Fruit fly (Drosophila melanogaster) whole organism, embryonic: ENCODE data around the gene CG16717.

Experiments used
- Aef1 ChIP-seq: fragments of 200-800 bp; sonication (Bioruptor generic); IDR thresholded peaks from 3 replicates; pipeline ENCODE4 v1.3.6; 2022; ENCODE audit warnings: missing biosample characterization, missing genetic modification characterization
- CG10147 ChIP-seq: fragments of 200-800 bp; sonication (Bioruptor generic); optimal IDR thresholded peaks from 2 replicates; lab custom pipeline; 2019; ENCODE audit warnings: missing biosample characterization, mild to moderate bottlenecking, missing genetic modification characterization, moderate library complexity
- CG1024 ChIP-seq: fragments of 200-800 bp; sonication (Bioruptor generic); IDR thresholded peaks from 2 replicates; pipeline ENCODE4 v1.3.6; 2022; ENCODE audit warnings: missing biosample characterization, missing genetic modification characterization
- CG11696 ChIP-seq: fragments of 200-800 bp; sonication (Bioruptor generic); IDR thresholded peaks from 2 replicates; pipeline ENCODE4 v1.3.6; 2022; ENCODE audit warnings: missing biosample characterization, missing genetic modification characterization
- CG12236 ChIP-seq: fragments of 200-800 bp; sonication (Bioruptor generic); optimal IDR thresholded peaks from 2 replicates; lab custom pipeline; 2016; ENCODE audit warnings: missing biosample characterization, missing genetic modification characterization
- CG12391 ChIP-seq: fragments of 200-800 bp; sonication (Bioruptor generic); optimal IDR thresholded peaks from 3 replicates; lab custom pipeline; 2018; ENCODE audit warnings: missing biosample characterization, mild to moderate bottlenecking, missing genetic modification characterization, moderate library complexity
- CG17359 ChIP-seq: fragments of 200-800 bp; sonication (Bioruptor generic); optimal IDR thresholded peaks from 3 replicates; lab custom pipeline; 2018; ENCODE audit warnings: missing biosample characterization, mild to moderate bottlenecking, missing genetic modification characterization, moderate library complexity
- CG18262 ChIP-seq: fragments of 200-800 bp; optimal IDR thresholded peaks from 3 replicates; lab custom pipeline; 2019; ENCODE audit warnings: missing biosample characterization, mild to moderate bottlenecking, missing genetic modification characterization, moderate library complexity
- CG18599 ChIP-seq: fragments of 200-800 bp; sonication (Bioruptor generic); optimal IDR thresholded peaks from 3 replicates; lab custom pipeline; 2017; ENCODE audit warnings: missing biosample characterization, missing genetic modification characterization, mild to moderate bottlenecking, moderate library complexity, missing genetic modification reagents
- CG2116 ChIP-seq: fragments of 200-800 bp; sonication (Bioruptor generic); optimal IDR thresholded peaks from 3 replicates; lab custom pipeline; 2018; ENCODE audit warnings: missing biosample characterization, mild to moderate bottlenecking, missing genetic modification characterization
- CG2129 ChIP-seq: fragments of 200-800 bp; sonication (Bioruptor generic); IDR thresholded peaks from 2 replicates; pipeline ENCODE4 v1.3.6; 2022; ENCODE audit warnings: missing biosample characterization, missing genetic modification characterization; ENCODE audit not compliant: partially characterized antibody
- CG31365 ChIP-seq: fragments of 200-800 bp; sonication (Bioruptor generic); optimal IDR thresholded peaks from 2 replicates; lab custom pipeline; 2018; ENCODE audit warnings: missing biosample characterization, mild to moderate bottlenecking, missing genetic modification characterization
- CG3163 ChIP-seq: fragments of 200-800 bp; sonication (Bioruptor generic); optimal IDR thresholded peaks from 3 replicates; lab custom pipeline; 2016; ENCODE audit warnings: missing biosample characterization, missing genetic modification characterization
- CG4617 ChIP-seq: fragments of 200-800 bp; sonication (Bioruptor generic); optimal IDR thresholded peaks from 3 replicates; lab custom pipeline; 2016; ENCODE audit warnings: missing biosample characterization, missing genetic modification characterization, borderline replicate concordance
- CG5180 ChIP-seq: fragments of 200-800 bp; sonication (Bioruptor generic); optimal IDR thresholded peaks from 3 replicates; lab custom pipeline; 2017; ENCODE audit warnings: missing biosample characterization, missing genetic modification characterization, mild to moderate bottlenecking, moderate library complexity, missing genetic modification reagents
- CG6683 ChIP-seq: fragments of 200-800 bp; sonication (Bioruptor generic); optimal IDR thresholded peaks from 2 replicates; lab custom pipeline; 2017; ENCODE audit warnings: missing biosample characterization, mild to moderate bottlenecking, missing genetic modification characterization, missing genetic modification reagents
- CG6689 ChIP-seq: fragments of 200-800 bp; sonication (Bioruptor generic); IDR thresholded peaks from 2 replicates; pipeline ENCODE4 v1.3.6; 2022; ENCODE audit warnings: missing biosample characterization, missing genetic modification characterization
- CG8388 ChIP-seq: fragments of 200-800 bp; sonication (Bioruptor generic); optimal IDR thresholded peaks from 2 replicates; lab custom pipeline; 2019; ENCODE audit warnings: missing biosample characterization, mild to moderate bottlenecking, missing genetic modification characterization, moderate library complexity
- CHES-1-like ChIP-seq: fragments of 200-800 bp; sonication (Bioruptor generic); optimal IDR thresholded peaks from 2 replicates; lab custom pipeline; 2016; ENCODE audit warnings: missing biosample characterization, missing genetic modification characterization
- CoRest ChIP-seq: fragments of 200-800 bp; sonication (Bioruptor generic); optimal IDR thresholded peaks from 3 replicates; lab custom pipeline; 2018; ENCODE audit warnings: missing biosample characterization, mild to moderate bottlenecking, missing genetic modification characterization, moderate library complexity
- Fer3 ChIP-seq: fragments of 200-800 bp; sonication (Bioruptor generic); optimal IDR thresholded peaks from 2 replicates; lab custom pipeline; 2018; ENCODE audit warnings: missing biosample characterization, mild to moderate bottlenecking, missing genetic modification characterization, moderate library complexity
- Gsc ChIP-seq: fragments of 200-800 bp; sonication (Bioruptor generic); IDR thresholded peaks from 2 replicates; pipeline ENCODE4 v1.3.6; 2022; ENCODE audit warnings: missing biosample characterization, missing genetic modification characterization
- Ptx1 ChIP-seq: fragments of 200-800 bp; sonication (Bioruptor generic); IDR thresholded peaks from 2 replicates; pipeline ENCODE4 v1.3.6; 2022; ENCODE audit warnings: missing biosample characterization, missing genetic modification characterization
- Sry-β ChIP-seq: fragments of 200-800 bp; sonication (Bioruptor generic); optimal IDR thresholded peaks from 2 replicates; lab custom pipeline; 2018; ENCODE audit warnings: missing biosample characterization, mild to moderate bottlenecking, missing genetic modification characterization, moderate library complexity
- ac ChIP-seq: fragments of 200-800 bp; sonication (Bioruptor generic); optimal IDR thresholded peaks from 3 replicates; lab custom pipeline; 2017; ENCODE audit warnings: missing biosample characterization, mild to moderate bottlenecking, missing genetic modification characterization
- ap ChIP-seq: fragments of 200-800 bp; sonication (Bioruptor generic); IDR thresholded peaks from 2 replicates; pipeline ENCODE4 v1.3.6; 2022; ENCODE audit warnings: missing biosample characterization, missing genetic modification characterization
- bab2 ChIP-seq: fragments of 200-800 bp; sonication (Bioruptor generic); optimal IDR thresholded peaks from 2 replicates; lab custom pipeline; 2016; ENCODE audit warnings: missing biosample characterization, missing genetic modification characterization
- bsh ChIP-seq, 2 experiments: fragments of 200-800 bp; sonication (Bioruptor generic); optimal IDR thresholded peaks; 2 replicates each; lab custom pipeline; 2017 to 2018; ENCODE audit warnings: mild to moderate bottlenecking in 2 of 2, missing biosample characterization in 2 of 2, missing genetic modification characterization in 2 of 2, moderate library complexity in 1 of 2
- chif ChIP-seq, 2 experiments: fragments of 200-800 bp; sonication (Bioruptor generic); optimal IDR thresholded peaks; 3 replicates each; lab custom pipeline; 2016; ENCODE audit warnings: missing biosample characterization in 2 of 2, missing genetic modification characterization in 2 of 2
- crp ChIP-seq, 2 experiments: fragments of 200-800 bp; sonication (Bioruptor generic); optimal IDR thresholded peaks; 2 replicates in 1 of 2; 3 replicates in 1 of 2; lab custom pipeline; 2017; ENCODE audit warnings: missing biosample characterization in 2 of 2, missing genetic modification characterization in 2 of 2, mild to moderate bottlenecking in 1 of 2, moderate library complexity in 1 of 2
- dm ChIP-seq: fragments of 200-800 bp; sonication (Bioruptor generic); optimal IDR thresholded peaks from 3 replicates; lab custom pipeline; 2016; ENCODE audit warnings: missing biosample characterization, missing genetic modification characterization
- dmrt11E ChIP-seq: fragments of 200-800 bp; sonication (Bioruptor generic); optimal IDR thresholded peaks from 3 replicates; lab custom pipeline; 2018; ENCODE audit warnings: missing biosample characterization, mild to moderate bottlenecking, missing genetic modification characterization, moderate library complexity
- fd102C ChIP-seq: fragments of 200-800 bp; sonication (Bioruptor generic); optimal IDR thresholded peaks from 2 replicates; lab custom pipeline; 2018; ENCODE audit warnings: missing biosample characterization, mild to moderate bottlenecking, missing genetic modification characterization, moderate library complexity
- gce ChIP-seq: fragments of 200-800 bp; sonication (Bioruptor generic); IDR thresholded peaks from 3 replicates; pipeline ENCODE4 v1.3.6; 2022; ENCODE audit warnings: missing biosample characterization, missing genetic modification characterization
- knrl ChIP-seq: fragments of 200-800 bp; sonication (Bioruptor generic); IDR thresholded peaks from 3 replicates; pipeline ENCODE4 v1.3.6; 2022; ENCODE audit warnings: missing biosample characterization, missing genetic modification characterization; ENCODE audit not compliant: partially characterized antibody
- lilli ChIP-seq: fragments of 200-800 bp; sonication (Bioruptor generic); optimal IDR thresholded peaks from 3 replicates; lab custom pipeline; 2016; ENCODE audit warnings: missing biosample characterization, missing genetic modification characterization
- lola ChIP-seq, 3 experiments: fragments of >200 bp in 2 of 3; fragments of 200-800 bp in 1 of 3; sonication (Bioruptor generic) in 1 of 3; optimal IDR thresholded peaks; 2 replicates each; lab custom pipeline; 2017 to 2019; ENCODE audit warnings: missing biosample characterization in 3 of 3, missing genetic modification characterization in 3 of 3, mild to moderate bottlenecking in 1 of 3, moderate library complexity in 1 of 3
- lov ChIP-seq, 2 experiments: fragments of 200-800 bp in 1 of 2; fragments of >200 bp in 1 of 2; sonication (Bioruptor generic) in 1 of 2; IDR thresholded peaks in 1 of 2; optimal IDR thresholded peaks in 1 of 2; 2 replicates in 1 of 2; 3 replicates in 1 of 2; pipeline versions ENCODE4 v1.3.6 to Lab custom; 2017 to 2022; ENCODE audit warnings: missing biosample characterization in 1 of 2, missing genetic modification characterization in 1 of 2
- maf-S ChIP-seq: fragments of 200-800 bp; sonication (Bioruptor generic); optimal IDR thresholded peaks from 2 replicates; lab custom pipeline; 2016; ENCODE audit warnings: missing biosample characterization, missing genetic modification characterization
- peb ChIP-seq: fragments of 200-800 bp; sonication (Bioruptor generic); IDR thresholded peaks from 2 replicates; pipeline ENCODE4 v1.3.6; 2022; ENCODE audit warnings: missing biosample characterization, missing genetic modification characterization
- pnt ChIP-seq: fragments of 200-800 bp; sonication (Bioruptor generic); optimal IDR thresholded peaks from 3 replicates; lab custom pipeline; 2016; ENCODE audit warnings: missing biosample characterization, missing genetic modification characterization
- pzg ChIP-seq: fragments of 200-800 bp; sonication (Bioruptor generic); optimal IDR thresholded peaks from 3 replicates; lab custom pipeline; 2018; ENCODE audit warnings: missing biosample characterization, mild to moderate bottlenecking, missing genetic modification characterization, moderate library complexity
- scrt ChIP-seq: fragments of 200-800 bp; sonication (Bioruptor generic); optimal IDR thresholded peaks from 2 replicates; lab custom pipeline; 2018; ENCODE audit warnings: missing biosample characterization, mild to moderate bottlenecking, missing genetic modification characterization, moderate library complexity
- sens ChIP-seq: fragments of 200-800 bp; sonication (Bioruptor generic); peaks from one replicate; lab custom pipeline; 2016; ENCODE audit warnings: missing biosample characterization, missing genetic modification characterization
- sisA ChIP-seq: fragments of 200-800 bp; sonication (Bioruptor generic); IDR thresholded peaks from 2 replicates; pipeline ENCODE4 v1.3.6; 2022; ENCODE audit warnings: missing biosample characterization, missing genetic modification characterization
- vnd ChIP-seq: fragments of 200-800 bp; sonication (Bioruptor generic); IDR thresholded peaks from 3 replicates; pipeline ENCODE4 v1.3.6; 2022; ENCODE audit warnings: missing biosample characterization, missing genetic modification characterization; ENCODE audit not compliant: partially characterized antibody
- wdn ChIP-seq: fragments of 200-800 bp; sonication (Bioruptor generic); IDR thresholded peaks from 2 replicates; pipeline ENCODE4 v1.3.6; 2022; ENCODE audit warnings: missing biosample characterization, missing genetic modification characterization

Gene CG16717

DNA sequence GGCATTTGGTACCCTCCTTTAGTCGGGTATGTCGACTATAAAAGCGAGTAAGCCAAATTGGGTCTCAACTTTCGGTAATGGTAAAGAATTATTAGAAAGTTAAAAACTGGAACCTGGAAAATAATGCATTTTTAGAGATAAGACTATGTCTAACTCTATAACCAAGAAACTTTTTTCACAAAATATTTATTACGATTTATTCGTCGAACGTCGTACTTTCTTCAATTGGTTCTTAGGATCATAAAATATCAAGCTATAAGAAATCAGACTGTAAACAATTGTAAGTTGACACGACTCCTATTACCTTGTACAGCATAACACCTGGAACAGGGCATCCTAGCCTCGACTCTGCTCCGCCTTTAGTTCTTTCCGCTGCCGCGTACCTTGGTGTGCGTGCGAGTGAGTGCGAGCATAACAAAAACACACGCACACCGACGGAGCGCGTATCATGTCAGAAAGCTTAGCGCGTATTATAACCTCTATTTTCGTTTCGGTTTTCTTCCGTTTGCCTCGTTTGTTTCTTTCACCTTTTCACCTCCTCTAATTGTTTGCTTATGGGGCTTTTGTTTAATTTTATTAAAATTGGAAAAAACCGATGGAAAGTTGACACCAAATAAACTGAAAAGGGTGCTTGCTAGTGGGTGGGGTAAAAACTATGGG is 14.0 kb downstream of the CG16717 start (continued):
- peak; percentile 9 for TF ChIP-seq pzg (GFP tag; lab: Kevin White, UChicago)
- no peak for TF ChIP-seq knrl (GFP tag; lab: Robert Waterston, UW)
- TF ChIP-seq sens: peak; percentile 100
- no peak for TF ChIP-seq vnd
- TF ChIP-seq CG8388: peak; percentile 91
- peak; percentile 99 for TF ChIP-seq CoRest (tag; lab: Kevin White, UChicago)
- peak; percentile 79 for TF ChIP-seq CG3163
- TF ChIP-seq CG12391 (tag; lab: Kevin White, UChicago): peak; percentile 97
- TF ChIP-seq peb (GFP tag; lab: Robert Waterston, UW): peak; percentile 84
- TF ChIP-seq Gsc (GFP tag; lab: Robert Waterston, UW): peak; percentile 81
- peak; percentile 97 for TF ChIP-seq bab2 (GFP tag; lab: Kevin White, UChicago)
- TF ChIP-seq CG6689 (GFP tag; lab: Robert Waterston, UW): peak; percentile 94
- TF ChIP-seq gce (GFP tag; lab: Robert Waterston, UW): peak; percentile 72; the same call in 2 of the 3 replicates
- TF ChIP-seq crp (GFP tag; optimal IDR thresholded peaks at IDR 0.05; lab: Kevin White, UChicago): peak in 1 of 2 experiments; percentile 66
- TF ChIP-seq CG12236 (GFP tag; lab: Kevin White, UChicago): peak; percentile 94
- TF ChIP-seq CG2116 (GFP tag; lab: Kevin White, UChicago): peak; percentile 78
- TF ChIP-seq wdn: peak; percentile 87
- peak; percentile 89 for TF ChIP-seq CG5180 (GFP tag; lab: Kevin White, UChicago)
- TF ChIP-seq CG31365: peak; percentile 68
- TF ChIP-seq ap: peak; percentile 75; the same call in 1 of the 2 replicates
- TF ChIP-seq CG2129 (GFP tag; lab: Robert Waterston, UW): no peak
- peak; percentile 86 to 90 for TF ChIP-seq bsh (GFP tag; optimal IDR thresholded peaks at IDR 0.05; lab: Kevin White, UChicago)
- TF ChIP-seq chif (GFP tag; optimal IDR thresholded peaks at IDR 0.05; lab: Kevin White, UChicago): peak; percentile 96 to 98
- peak; percentile 98 for TF ChIP-seq CG18262 (tag; lab: Kevin White, UChicago)
- TF ChIP-seq ac: no peak
- peak; percentile 88 for TF ChIP-seq dmrt11E (tag; lab: Kevin White, UChicago)
- peak; percentile 90 for TF ChIP-seq sisA
- TF ChIP-seq Ptx1 (GFP tag; lab: Robert Waterston, UW): peak; percentile 93
- TF ChIP-seq Fer3 (tag; lab: Kevin White, UChicago): peak; percentile 90
- peak in 1 of 3 experiments; percentile 95 for TF ChIP-seq lola (GFP tag; optimal IDR thresholded peaks at IDR 0.05; lab: Kevin White, UChicago)
- TF ChIP-seq CHES-1-like: peak; percentile 97
- peak; percentile 97 for TF ChIP-seq CG10147 (GFP tag; lab: Kevin White, UChicago)
- peak; percentile 91 for TF ChIP-seq CG6683 (GFP tag; lab: Kevin White, UChicago)
- peak; percentile 96 for TF ChIP-seq pnt (GFP tag; lab: Kevin White, UChicago)
- peak; percentile 97 for TF ChIP-seq lilli (GFP tag; lab: Kevin White, UChicago)
- peak; percentile 77 for TF ChIP-seq CG4617
- TF ChIP-seq fd102C (GFP tag; lab: Kevin White, UChicago): peak; percentile 16
- peak; percentile 58 for TF ChIP-seq Sry-β (GFP tag; lab: Kevin White, UChicago)
- no peak for TF ChIP-seq CG11696 (GFP tag; lab: Robert Waterston, UW)
- TF ChIP-seq CG17359 (tag; lab: Kevin White, UChicago): peak; percentile 89
- TF ChIP-seq CG18599 (GFP tag; lab: Kevin White, UChicago): peak; percentile 97
- TF ChIP-seq scrt: peak; percentile 90
- TF ChIP-seq maf-S: peak; percentile 97
- peak; percentile 66 for TF ChIP-seq CG1024
- peak; percentile 91 for TF ChIP-seq dm
- peak; percentile 85 for TF ChIP-seq Aef1 (GFP tag; lab: Robert Waterston, UW)
- no peak for TF ChIP-seq lov (optimal IDR thresholded peaks at IDR 0.05; lab: Kevin White, UChicago)
- peak; percentile 70; the same call in 1 of the 3 replicates for TF ChIP-seq lov (GFP tag; IDR thresholded peaks at IDR 0.05; lab: Robert Waterston, UW)
